Worm (Caenorhabditis elegans) whole organism, L4 larva: ENCODE data around the gene str-138.

Experiments
- D1046.2 ChIP-seq: fragments of 200-800 bp; sonication (Bioruptor generic); IDR thresholded peaks from 2 replicates; pipeline ENCODE4 v1.3.6; 2022; ENCODE audit warnings: missing genetic modification characterization, missing compliant biosample characterization
- R02D3.7 ChIP-seq: fragments of 150-350 bp; sonication (generic microtip); optimal IDR thresholded peaks from 3 replicates; lab custom pipeline; 2014; ENCODE audit warnings: missing biosample characterization, missing genetic modification characterization
- lin-38 ChIP-seq: fragments of 200-800 bp; sonication (Bioruptor generic); IDR thresholded peaks from 2 replicates; pipeline ENCODE4 v1.3.6; 2022; ENCODE audit warnings: missing genetic modification reagents, missing genetic modification characterization, missing compliant biosample characterization
- nhr-11 ChIP-seq: fragments of 150-350 bp; optimal IDR thresholded peaks from 2 replicates; lab custom pipeline; 2014; ENCODE audit warnings: missing biosample characterization, missing genetic modification characterization
- nhr-25 ChIP-seq: sonication (generic microtip); optimal IDR thresholded peaks from 2 replicates; lab custom pipeline; 2017; ENCODE audit warnings: missing genetic modification characterization, mild to moderate bottlenecking, missing compliant biosample characterization, antibody characterized with exemption, moderate library complexity, borderline replicate concordance; ENCODE audit not compliant: insufficient read depth
- nhr-28 ChIP-seq: fragments of 150-350 bp; optimal IDR thresholded peaks from 2 replicates; lab custom pipeline; 2014; ENCODE audit warnings: missing biosample characterization, missing genetic modification characterization
- nhr-42 ChIP-seq: fragments of 200-800 bp; sonication (Bioruptor generic); IDR thresholded peaks from 2 replicates; pipeline ENCODE4 v1.3.6; 2022; ENCODE audit warnings: missing genetic modification characterization, missing compliant biosample characterization
- unc-62 ChIP-seq, 3 experiments: fragments of 150-350 bp in 1 of 3; sonication (generic microtip); optimal IDR thresholded peaks in 2 of 3; peaks in 1 of 3; 1 replicate in 1 of 3; 2 replicates in 2 of 3; lab custom pipeline; 2014 to 2017; ENCODE audit warnings: missing biosample characterization in 3 of 3, missing genetic modification characterization in 3 of 3, missing genetic modification reagents in 3 of 3, missing genotype in 1 of 3
- ztf-11 ChIP-seq: fragments of 150-350 bp; optimal IDR thresholded peaks from 2 replicates; lab custom pipeline; 2014; ENCODE audit warnings: missing biosample characterization, missing genetic modification characterization

DNA sequence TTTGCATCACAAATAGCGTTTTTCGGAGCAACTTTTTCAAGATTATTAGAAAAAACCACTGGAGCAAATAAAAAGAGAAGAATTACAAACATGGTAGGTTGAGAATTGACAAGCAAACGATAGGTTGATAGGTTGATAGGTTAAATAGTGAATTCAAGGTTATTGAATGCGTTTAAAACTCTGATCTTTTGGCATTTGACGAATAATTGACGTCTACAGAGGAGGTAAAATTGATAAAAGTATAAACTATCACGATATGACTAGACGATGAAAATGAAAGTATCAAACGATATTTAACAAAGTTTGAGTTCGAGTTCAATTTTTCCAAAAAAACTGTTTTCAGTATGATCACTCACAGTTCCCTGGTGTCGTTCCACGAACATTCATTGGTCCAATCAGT lies 22.5 kb upstream of the str-138 start, which contains the start of gene ZC513.14:
- TF ChIP-seq nhr-28 (tag; lab: Kevin White, UChicago): no peak
- no peak for TF ChIP-seq ztf-11 (tag; lab: Kevin White, UChicago)
- TF ChIP-seq nhr-11 (tag; lab: Kevin White, UChicago): no peak
- no peak for TF ChIP-seq unc-62 (GFP tag; optimal IDR thresholded peaks at IDR 0.05 in 1 of 2; lab: Kevin White, UChicago)
- TF ChIP-seq unc-62 (tag; optimal IDR thresholded peaks at IDR 0.05; lab: Kevin White, UChicago): no peak
- no peak for TF ChIP-seq nhr-25 (tag; lab: Kevin White, UChicago)
- TF ChIP-seq lin-38 (GFP tag; lab: Robert Waterston, UW): no peak
- no peak for TF ChIP-seq nhr-42
- TF ChIP-seq D1046.2: no peak
- TF ChIP-seq R02D3.7 (tag; lab: Kevin White, UChicago): no peak
